Fruit fly (Drosophila melanogaster) whole organism, embryonic: ENCODE data around the gene CG11768.

Experiments used
- B-H1 ChIP-seq: fragments of 200-800 bp; sonication (Bioruptor generic); IDR thresholded peaks from 3 replicates; pipeline ENCODE4 v1.3.6; 2022; ENCODE audit warnings: missing biosample characterization, missing genetic modification characterization
- B-H2 ChIP-seq: fragments of 200-800 bp; sonication (Bioruptor generic); optimal IDR thresholded peaks from 2 replicates; lab custom pipeline; 2018; ENCODE audit warnings: missing biosample characterization, mild to moderate bottlenecking, missing genetic modification characterization
- CG10366 ChIP-seq: fragments of 200-800 bp; sonication (Bioruptor generic); IDR thresholded peaks from 2 replicates; pipeline ENCODE4 v1.3.6; 2022; ENCODE audit warnings: missing biosample characterization, missing genetic modification characterization
- CG14860 ChIP-seq: fragments of 200-800 bp; sonication (Bioruptor generic); IDR thresholded peaks from 3 replicates; pipeline ENCODE4 v1.3.6; 2022; ENCODE audit warnings: missing biosample characterization, missing genetic modification characterization; ENCODE audit not compliant: partially characterized antibody
- CG15073 ChIP-seq: fragments of 200-800 bp; sonication (Bioruptor generic); optimal IDR thresholded peaks from 2 replicates; lab custom pipeline; 2016; ENCODE audit warnings: missing biosample characterization, missing genetic modification characterization
- CG15269 ChIP-seq: fragments of 200-800 bp; sonication (Bioruptor generic); optimal IDR thresholded peaks from 2 replicates; lab custom pipeline; 2018; ENCODE audit warnings: missing biosample characterization, mild to moderate bottlenecking, missing genetic modification characterization, moderate library complexity
- CG1602 ChIP-seq: fragments of 200-800 bp; sonication (Bioruptor generic); optimal IDR thresholded peaks from 3 replicates; lab custom pipeline; 2016; ENCODE audit warnings: missing biosample characterization, missing genetic modification characterization
- CG16863 ChIP-seq: fragments of 200-800 bp; sonication (Bioruptor generic); optimal IDR thresholded peaks from 3 replicates; lab custom pipeline; 2016; ENCODE audit warnings: missing biosample characterization, missing genetic modification characterization
- CG18599 ChIP-seq: fragments of 200-800 bp; sonication (Bioruptor generic); optimal IDR thresholded peaks from 3 replicates; lab custom pipeline; 2017; ENCODE audit warnings: missing biosample characterization, missing genetic modification characterization, mild to moderate bottlenecking, moderate library complexity, missing genetic modification reagents
- CG2120 ChIP-seq: fragments of 200-800 bp; sonication (Bioruptor generic); optimal IDR thresholded peaks from 3 replicates; lab custom pipeline; 2016; ENCODE audit warnings: missing biosample characterization, missing genetic modification characterization
- CG6654 ChIP-seq: fragments of 200-800 bp; sonication (Bioruptor generic); optimal IDR thresholded peaks from 2 replicates; lab custom pipeline; 2017; ENCODE audit warnings: missing biosample characterization, mild to moderate bottlenecking, missing genetic modification characterization
- CG7987 ChIP-seq: fragments of 200-800 bp; sonication (Bioruptor generic); optimal IDR thresholded peaks from 2 replicates; lab custom pipeline; 2018; ENCODE audit warnings: missing biosample characterization, mild to moderate bottlenecking, missing genetic modification characterization, moderate library complexity
- Deaf1 ChIP-seq: fragments of 200-800 bp; optimal IDR thresholded peaks from 3 replicates; lab custom pipeline; 2019; ENCODE audit warnings: missing biosample characterization, mild to moderate bottlenecking, missing genetic modification characterization, moderate library complexity
- Dip3 ChIP-seq: fragments of 200-800 bp; sonication (Bioruptor generic); optimal IDR thresholded peaks from 3 replicates; lab custom pipeline; 2016; ENCODE audit warnings: missing biosample characterization, missing genetic modification characterization
- Dll ChIP-seq: fragments of 200-800 bp; sonication (Bioruptor generic); IDR thresholded peaks from 4 replicates; pipeline ENCODE4 v1.3.6; 2022; ENCODE audit warnings: missing biosample characterization, missing genetic modification characterization; ENCODE audit not compliant: partially characterized antibody
- HHEX ChIP-seq: fragments of 200-800 bp; sonication (Bioruptor generic); optimal IDR thresholded peaks from 3 replicates; lab custom pipeline; 2017; ENCODE audit warnings: missing biosample characterization, mild to moderate bottlenecking, missing genetic modification characterization, missing genetic modification reagents
- HLH4C ChIP-seq: fragments of 200-800 bp; sonication (Bioruptor generic); IDR thresholded peaks from 3 replicates; pipeline ENCODE4 v1.3.6; 2022; ENCODE audit warnings: missing biosample characterization, missing genetic modification characterization; ENCODE audit not compliant: partially characterized antibody
- Hand ChIP-seq: fragments of 200-800 bp; sonication (Bioruptor generic); optimal IDR thresholded peaks from 2 replicates; lab custom pipeline; 2017; ENCODE audit warnings: mild to moderate bottlenecking, missing biosample characterization, missing genetic modification reagents, missing genetic modification characterization
- Hmx ChIP-seq: fragments of 200-800 bp; sonication (Bioruptor generic); optimal IDR thresholded peaks from 2 replicates; lab custom pipeline; 2016; ENCODE audit warnings: missing biosample characterization, missing genetic modification characterization
- Hr78 ChIP-seq, 2 experiments: fragments of 200-800 bp in 1 of 2; fragments of >200 bp in 1 of 2; sonication (Bioruptor generic) in 1 of 2; optimal IDR thresholded peaks; 2 replicates each; lab custom pipeline; 2017 to 2019; ENCODE audit warnings: missing biosample characterization in 2 of 2, missing genetic modification characterization in 2 of 2, mild to moderate bottlenecking in 1 of 2, moderate library complexity in 1 of 2
- Hsf ChIP-seq: fragments of 200-800 bp; sonication (Bioruptor generic); optimal IDR thresholded peaks from 3 replicates; lab custom pipeline; 2016; ENCODE audit warnings: missing biosample characterization, missing genetic modification characterization
- amos ChIP-seq: fragments of 200-800 bp; sonication (Bioruptor generic); IDR thresholded peaks from 2 replicates; pipeline ENCODE4 v1.3.6; 2022; ENCODE audit warnings: missing biosample characterization, missing genetic modification characterization; ENCODE audit not compliant: partially characterized antibody
- ap ChIP-seq: fragments of 200-800 bp; sonication (Bioruptor generic); IDR thresholded peaks from 2 replicates; pipeline ENCODE4 v1.3.6; 2022; ENCODE audit warnings: missing biosample characterization, missing genetic modification characterization
- chn ChIP-seq: fragments of 200-800 bp; sonication (Bioruptor generic); optimal IDR thresholded peaks from 2 replicates; lab custom pipeline; 2016; ENCODE audit warnings: missing biosample characterization, missing genetic modification characterization
- eve ChIP-seq, 2 experiments: fragments of >200 bp; optimal IDR thresholded peaks; 2 replicates each; lab custom pipeline; 2017; ENCODE audit warnings: missing biosample characterization in 2 of 2, missing genetic modification characterization in 2 of 2
- fd96Cb ChIP-seq: fragments of 200-800 bp; sonication (Bioruptor generic); optimal IDR thresholded peaks from 2 replicates; lab custom pipeline; 2018; ENCODE audit warnings: missing biosample characterization, mild to moderate bottlenecking, missing genetic modification characterization, moderate library complexity
- gem ChIP-seq: fragments of 200-800 bp; sonication (Bioruptor generic); optimal IDR thresholded peaks from 2 replicates; lab custom pipeline; 2019; ENCODE audit warnings: missing biosample characterization, mild to moderate bottlenecking, missing genetic modification characterization, moderate library complexity
- grau ChIP-seq: fragments of 200-800 bp; optimal IDR thresholded peaks from 3 replicates; lab custom pipeline; 2019; ENCODE audit warnings: missing biosample characterization, mild to moderate bottlenecking, missing genetic modification characterization, moderate library complexity
- hbn ChIP-seq: fragments of 200-800 bp; sonication (Bioruptor generic); IDR thresholded peaks from 2 replicates; pipeline ENCODE4 v1.3.6; 2022; ENCODE audit warnings: missing biosample characterization, missing genetic modification characterization; ENCODE audit not compliant: partially characterized antibody
- hth ChIP-seq: fragments of >200 bp; optimal IDR thresholded peaks from 2 replicates; lab custom pipeline; 2017; ENCODE audit warnings: inconsistent platforms
- jing ChIP-seq: fragments of 200-800 bp; sonication (Bioruptor generic); optimal IDR thresholded peaks from 2 replicates; lab custom pipeline; 2018; ENCODE audit warnings: missing biosample characterization, mild to moderate bottlenecking, missing genetic modification characterization
- mld ChIP-seq: fragments of 200-800 bp; sonication (Bioruptor generic); IDR thresholded peaks from 3 replicates; pipeline ENCODE4 v1.3.6; 2022; ENCODE audit warnings: missing biosample characterization, missing genetic modification characterization; ENCODE audit not compliant: partially characterized antibody
- nerfin-1 ChIP-seq: fragments of 200-800 bp; sonication (Bioruptor generic); optimal IDR thresholded peaks from 3 replicates; lab custom pipeline; 2019; ENCODE audit warnings: missing biosample characterization, mild to moderate bottlenecking, missing genetic modification characterization, moderate library complexity
- oc ChIP-seq: fragments of 200-800 bp; sonication (Bioruptor generic); optimal IDR thresholded peaks from 2 replicates; lab custom pipeline; 2018; ENCODE audit warnings: missing biosample characterization, mild to moderate bottlenecking, missing genetic modification characterization, moderate library complexity
- p53 ChIP-seq: fragments of 200-800 bp; sonication (Bioruptor generic); optimal IDR thresholded peaks from 2 replicates; lab custom pipeline; 2016; ENCODE audit warnings: missing biosample characterization, missing genetic modification characterization
- pb ChIP-seq: fragments of 200-800 bp; sonication (Bioruptor generic); optimal IDR thresholded peaks from 3 replicates; lab custom pipeline; 2016; ENCODE audit warnings: missing biosample characterization, missing genetic modification characterization
- phol ChIP-seq: fragments of 200-800 bp; sonication (Bioruptor generic); optimal IDR thresholded peaks from 3 replicates; lab custom pipeline; 2018; ENCODE audit warnings: missing biosample characterization, mild to moderate bottlenecking, missing genetic modification characterization, moderate library complexity
- pita ChIP-seq: fragments of 200-800 bp; sonication (Bioruptor generic); optimal IDR thresholded peaks from 2 replicates; lab custom pipeline; 2017; ENCODE audit warnings: missing biosample characterization, mild to moderate bottlenecking, missing genetic modification characterization
- psq ChIP-seq: fragments of 200-800 bp; sonication (Bioruptor generic); optimal IDR thresholded peaks from 2 replicates; lab custom pipeline; 2017; ENCODE audit warnings: missing biosample characterization, missing genetic modification characterization
- pzg ChIP-seq: fragments of 200-800 bp; sonication (Bioruptor generic); optimal IDR thresholded peaks from 3 replicates; lab custom pipeline; 2018; ENCODE audit warnings: missing biosample characterization, mild to moderate bottlenecking, missing genetic modification characterization, moderate library complexity
- ro ChIP-seq: fragments of 200-800 bp; sonication (Bioruptor generic); IDR thresholded peaks from 2 replicates; pipeline ENCODE4 v1.3.6; 2022; ENCODE audit warnings: missing biosample characterization, missing genetic modification characterization
- seq ChIP-seq: fragments of 200-800 bp; sonication (Bioruptor generic); IDR thresholded peaks from 2 replicates; pipeline ENCODE4 v1.3.6; 2022; ENCODE audit warnings: missing biosample characterization, missing genetic modification characterization
- sima ChIP-seq: fragments of 200-800 bp; sonication (Bioruptor generic); optimal IDR thresholded peaks from 2 replicates; lab custom pipeline; 2016; ENCODE audit warnings: missing biosample characterization, missing genetic modification characterization
- slou ChIP-seq: fragments of 200-800 bp; sonication (Bioruptor generic); optimal IDR thresholded peaks from 3 replicates; lab custom pipeline; 2016; ENCODE audit warnings: missing biosample characterization, missing genetic modification characterization
- tna ChIP-seq: fragments of 200-800 bp; sonication (Bioruptor generic); IDR thresholded peaks from 2 replicates; pipeline ENCODE4 v1.3.6; 2022; ENCODE audit warnings: missing biosample characterization, missing genetic modification characterization; ENCODE audit not compliant: partially characterized antibody
- toy ChIP-seq: fragments of 200-800 bp; sonication (Bioruptor generic); IDR thresholded peaks from 2 replicates; pipeline ENCODE4 v1.3.6; 2022; ENCODE audit warnings: missing biosample characterization, missing genetic modification characterization
- trem ChIP-seq: fragments of 200-800 bp; optimal IDR thresholded peaks from 3 replicates; lab custom pipeline; 2019; ENCODE audit warnings: missing biosample characterization, mild to moderate bottlenecking, missing genetic modification characterization, moderate library complexity
- wek ChIP-seq: fragments of 200-800 bp; sonication (Bioruptor generic); optimal IDR thresholded peaks from 3 replicates; lab custom pipeline; 2018; ENCODE audit warnings: missing biosample characterization, mild to moderate bottlenecking, missing genetic modification characterization, moderate library complexity
- wor ChIP-seq: fragments of 200-800 bp; sonication (Bioruptor generic); IDR thresholded peaks from 2 replicates; pipeline ENCODE4 v1.3.6; 2022; ENCODE audit warnings: missing biosample characterization, missing genetic modification characterization
- zfh1 ChIP-seq: fragments of 200-800 bp; sonication (Bioruptor generic); IDR thresholded peaks from 3 replicates; pipeline ENCODE4 v1.3.6; 2022; ENCODE audit warnings: missing biosample characterization, missing genetic modification characterization

The CG11768 gene

dm6 chr3R:8801126-8801762 lies 33.2 kb upstream of the CG11768 start, which contains the start of the genes Pif1A, Pif1B and CCT7 (continued):
- TF ChIP-seq CG14860 (GFP tag; lab: Robert Waterston, UW), result peak; percentile 92
- TF ChIP-seq zfh1 (GFP tag; lab: Robert Waterston, UW), result no peak
- no peak for TF ChIP-seq pb
- no peak for TF ChIP-seq Hmx (GFP tag; lab: Kevin White, UChicago)
- TF ChIP-seq CG18599 (GFP tag; lab: Kevin White, UChicago), result no peak
- TF ChIP-seq sima (GFP tag; lab: Kevin White, UChicago), result no peak
- TF ChIP-seq ap (GFP tag; lab: Robert Waterston, UW), result no peak
- peak; percentile 49; the same call in 1 of the 3 replicates for TF ChIP-seq mld (GFP tag; lab: Robert Waterston, UW)
- peak; percentile 96 for TF ChIP-seq HLH4C
- TF ChIP-seq CG15269 (tag; lab: Kevin White, UChicago), result no peak
- peak; percentile 91 for TF ChIP-seq amos (GFP tag; lab: Robert Waterston, UW)
- TF ChIP-seq toy, result no peak
- TF ChIP-seq p53 (GFP tag; lab: Kevin White, UChicago), result no peak
- TF ChIP-seq CG15073 (GFP tag; lab: Kevin White, UChicago), result no peak
- no peak for TF ChIP-seq Hand (GFP tag; lab: Kevin White, UChicago)
- TF ChIP-seq gem, result peak; percentile 32
- TF ChIP-seq CG16863 (GFP tag; lab: Kevin White, UChicago), result peak; percentile 28
- TF ChIP-seq wek (GFP tag; lab: Kevin White, UChicago), result no peak
- no peak for TF ChIP-seq pita (GFP tag; lab: Kevin White, UChicago)
- TF ChIP-seq slou, result no peak
- no peak for TF ChIP-seq fd96Cb (tag; lab: Kevin White, UChicago)
- peak; percentile 77 for TF ChIP-seq pzg (GFP tag; lab: Kevin White, UChicago)
- TF ChIP-seq jing (GFP tag; lab: Kevin White, UChicago), result no peak
- no peak for TF ChIP-seq B-H2 (GFP tag; lab: Kevin White, UChicago)
- no peak for TF ChIP-seq CG6654 (GFP tag; lab: Kevin White, UChicago)
- no peak for TF ChIP-seq CG10366 (GFP tag; lab: Robert Waterston, UW)
- no peak for TF ChIP-seq seq
- no peak for TF ChIP-seq CG1602 (GFP tag; lab: Kevin White, UChicago)
- TF ChIP-seq ro (GFP tag; lab: Robert Waterston, UW), result no peak
- TF ChIP-seq nerfin-1 (tag; lab: Kevin White, UChicago), result peak; percentile 10
- no peak for TF ChIP-seq wor (GFP tag; lab: Robert Waterston, UW)
- peak; percentile 43 for TF ChIP-seq CG2120 (GFP tag; lab: Kevin White, UChicago)
- no peak for TF ChIP-seq HHEX (GFP tag; lab: Kevin White, UChicago)
- TF ChIP-seq chn (GFP tag; lab: Kevin White, UChicago), result no peak
- TF ChIP-seq phol (tag; lab: Kevin White, UChicago), result peak; percentile 42
- TF ChIP-seq Dll (GFP tag; lab: Robert Waterston, UW), result peak; percentile 99
- no peak for TF ChIP-seq oc (tag; lab: Kevin White, UChicago)
- peak; percentile 95 for TF ChIP-seq hbn (GFP tag; lab: Robert Waterston, UW)
- peak; percentile 83 for TF ChIP-seq trem (tag; lab: Kevin White, UChicago)
- no peak for TF ChIP-seq eve (GFP tag; optimal IDR thresholded peaks at IDR 0.05; lab: Kevin White, UChicago)
- TF ChIP-seq Dip3, result no peak
- no peak for TF ChIP-seq B-H1 (GFP tag; lab: Robert Waterston, UW)
- no peak for TF ChIP-seq grau (tag; lab: Kevin White, UChicago)
- TF ChIP-seq tna (GFP tag; lab: Robert Waterston, UW), result peak; percentile 92
- TF ChIP-seq hth, result no peak
- TF ChIP-seq Deaf1 (tag; lab: Kevin White, UChicago), result no peak
- TF ChIP-seq CG7987 (GFP tag; lab: Kevin White, UChicago), result no peak
- TF ChIP-seq Hsf (GFP tag; lab: Kevin White, UChicago), result peak; percentile 35
- no peak for TF ChIP-seq Hr78 (GFP tag; optimal IDR thresholded peaks at IDR 0.05; lab: Kevin White, UChicago)
- TF ChIP-seq psq, result no peak
